Fruit fly (Drosophila melanogaster): ENCODE measurements around the gene CG31676.

Gene CG31676

dm6 chr2L:20793881-20794280, 46.7 kb upstream of the CG31676 start (continued):
- no peak for TF ChIP-seq Sry-δ (GFP tag; optimal IDR thresholded peaks at IDR 0.05)
- no peak for TF ChIP-seq dati (GFP tag; IDR thresholded peaks at IDR 0.05)
- TF ChIP-seq CG7372 (GFP tag; IDR thresholded peaks at IDR 0.05), result no peak
- 0 out of 3 replicates have a peak, but pooled peaks have one; percentile 19 for TF ChIP-seq knrl (GFP tag; IDR thresholded peaks at IDR 0.05; ENCODE audit: partially characterized antibody)
- TF ChIP-seq Nf-YA (GFP tag; IDR thresholded peaks at IDR 0.05), result no peak
- TF ChIP-seq en (GFP tag; optimal IDR thresholded peaks at IDR 0.05), result no peak
- 0 out of 2 replicates have a peak, but pooled peaks have one; percentile 15 for TF ChIP-seq ato (GFP tag; IDR thresholded peaks at IDR 0.05; ENCODE audit: partially characterized antibody)
- no peak for TF ChIP-seq cas (GFP tag; IDR thresholded peaks at IDR 0.05)
- TF ChIP-seq CG2199 (GFP tag; IDR thresholded peaks at IDR 0.05), result 0 out of 3 replicates have a peak, but pooled peaks have one; percentile 71
- no peak for TF ChIP-seq pzg (GFP tag; optimal IDR thresholded peaks at IDR 0.05)
- TF ChIP-seq hkb (optimal IDR thresholded peaks at IDR 0.05), result no peak
- peak; percentile 39; the same call in 1 of the 2 replicates for TF ChIP-seq hkb (GFP tag; IDR thresholded peaks at IDR 0.05)
- TF ChIP-seq CG3163 (GFP tag; optimal IDR thresholded peaks at IDR 0.05), result no peak
- TF ChIP-seq Fer1 (GFP tag; optimal IDR thresholded peaks at IDR 0.05), result peak; percentile 50
- no peak for TF ChIP-seq CG6254 (GFP tag; optimal IDR thresholded peaks at IDR 0.05)
- no peak for TF ChIP-seq crp (GFP tag; optimal IDR thresholded peaks at IDR 0.05)
- TF ChIP-seq CG3838 (GFP tag; optimal IDR thresholded peaks at IDR 0.05), result no peak
- no peak for TF ChIP-seq CG17385 (GFP tag; optimal IDR thresholded peaks at IDR 0.05)
- no peak for TF ChIP-seq CG9817 (tag; optimal IDR thresholded peaks at IDR 0.05)
- TF ChIP-seq abd-A (tag; optimal IDR thresholded peaks at IDR 0.05), result no peak
- no peak for TF ChIP-seq CG3065 (GFP tag; optimal IDR thresholded peaks at IDR 0.05)
- no peak for TF ChIP-seq tin (GFP tag; optimal IDR thresholded peaks at IDR 0.05)
- peak; percentile 44; the same call in 1 of the 2 replicates for TF ChIP-seq amos (GFP tag; IDR thresholded peaks at IDR 0.05; ENCODE audit: partially characterized antibody)
- TF ChIP-seq CG5953 (GFP tag; IDR thresholded peaks at IDR 0.05), result no peak
- TF ChIP-seq CG8281 (tag; optimal IDR thresholded peaks at IDR 0.05), result no peak
- peak; percentile 60 for TF ChIP-seq BtbVII (GFP tag; optimal IDR thresholded peaks at IDR 0.05)
- TF ChIP-seq B-H1 (GFP tag; IDR thresholded peaks at IDR 0.05), result no peak
- TF ChIP-seq CG17568 (GFP tag; optimal IDR thresholded peaks at IDR 0.05), result no peak
- TF ChIP-seq gsb (GFP tag; IDR thresholded peaks at IDR 0.05), result no peak
- no peak for TF ChIP-seq sc (optimal IDR thresholded peaks at IDR 0.05)
- TF ChIP-seq sc (GFP tag; optimal IDR thresholded peaks at IDR 0.05), result no peak
- TF ChIP-seq dpn (GFP tag; optimal IDR thresholded peaks at IDR 0.05), result no peak
- no peak for TF ChIP-seq Hr78 (GFP tag; optimal IDR thresholded peaks at IDR 0.05)
- no peak for TF ChIP-seq mam (GFP tag; optimal IDR thresholded peaks at IDR 0.05)
- no peak for TF ChIP-seq cwo (GFP tag; optimal IDR thresholded peaks at IDR 0.05)
- peak; percentile 54 to 69 for TF ChIP-seq Trl (optimal IDR thresholded peaks at IDR 0.05)
- peak; percentile 33 for TF ChIP-seq Trl (GFP tag; optimal IDR thresholded peaks at IDR 0.05)
- TF ChIP-seq Camta (GFP tag; optimal IDR thresholded peaks at IDR 0.05), result no peak
- TF ChIP-seq ewg (GFP tag; optimal IDR thresholded peaks at IDR 0.05), result no peak
- peak; percentile 70 for TF ChIP-seq CG16779 (GFP tag; IDR thresholded peaks at IDR 0.05)
- TF ChIP-seq GATAe (GFP tag; conservative IDR thresholded peaks at IDR 0.05), result no peak
- no peak for TF ChIP-seq dan (GFP tag; IDR thresholded peaks at IDR 0.05)
- TF ChIP-seq sima (GFP tag; optimal IDR thresholded peaks at IDR 0.05), result no peak
- TF ChIP-seq shn (GFP tag; optimal IDR thresholded peaks at IDR 0.05), result no peak
- TF ChIP-seq bcd (GFP tag; optimal IDR thresholded peaks at IDR 0.05), result no peak
- TF ChIP-seq Ravus (GFP tag; IDR thresholded peaks at IDR 0.05), result no peak
- peak; percentile 86; the same call in 3 of the 4 replicates for TF ChIP-seq chinmo (GFP tag; IDR thresholded peaks at IDR 0.05; ENCODE audit: partially characterized antibody)
- TF ChIP-seq CG12219 (GFP tag; optimal IDR thresholded peaks at IDR 0.05), result no peak
- TF ChIP-seq CG13775 (GFP tag; optimal IDR thresholded peaks at IDR 0.05), result no peak
- TF ChIP-seq al (GFP tag; IDR thresholded peaks at IDR 0.05), result no peak
- TF ChIP-seq pan (optimal IDR thresholded peaks at IDR 0.05), result no peak
- TF ChIP-seq pan (GFP tag; optimal IDR thresholded peaks at IDR 0.05 in 1 of 2, IDR thresholded peaks at IDR 0.05 in 1 of 2), result no peak
- TF ChIP-seq CG8478 (optimal IDR thresholded peaks at IDR 0.05), result no peak

Data from whole organism, embryonic.